Worm (Caenorhabditis elegans) whole organism, L3 larva: Measurements from ENCODE around the gene R02F2.1.

Experiments
- R02D3.7 ChIP-seq: fragments of 150-350 bp; optimal IDR thresholded peaks from 2 replicates; lab custom pipeline; 2014; ENCODE audit warnings: missing biosample characterization, missing genetic modification characterization
- ZK546.5 ChIP-seq: sonication (generic microtip); optimal IDR thresholded peaks from 2 replicates; lab custom pipeline; 2017; ENCODE audit warnings: missing biosample characterization, missing genetic modification characterization
- aly-2 ChIP-seq: fragments of 150-350 bp; optimal IDR thresholded peaks from 2 replicates; lab custom pipeline; 2014; ENCODE audit warnings: missing biosample characterization, missing genetic modification characterization
- ama-1 ChIP-seq: fragments of 150-350 bp; optimal IDR thresholded peaks from 2 replicates; lab custom pipeline; 2018
- ceh-16 ChIP-seq: sonication (generic microtip); optimal IDR thresholded peaks from 2 replicates; lab custom pipeline; 2017; ENCODE audit warnings: missing biosample characterization, missing genetic modification characterization
- ceh-28 ChIP-seq: fragments of 150-350 bp; optimal IDR thresholded peaks from 2 replicates; lab custom pipeline; 2014; ENCODE audit warnings: missing biosample characterization, missing genetic modification reagents, missing genetic modification characterization
- ceh-82 ChIP-seq: fragments of 150-350 bp; optimal IDR thresholded peaks from 2 replicates; lab custom pipeline; 2014; ENCODE audit warnings: missing biosample characterization, missing genetic modification characterization
- daf-12 ChIP-seq: fragments of 150-350 bp; optimal IDR thresholded peaks from 2 replicates; lab custom pipeline; 2014; ENCODE audit warnings: missing biosample characterization, missing genetic modification reagents, missing genetic modification characterization
- egl-27 ChIP-seq: sonication (generic microtip); optimal IDR thresholded peaks from 4 replicates; lab custom pipeline; 2017; ENCODE audit warnings: missing biosample characterization, missing genetic modification reagents, missing genetic modification characterization
- egl-5 ChIP-seq: fragments of 150-350 bp; optimal IDR thresholded peaks from 2 replicates; lab custom pipeline; 2017; ENCODE audit warnings: missing biosample characterization, missing genetic modification reagents, missing genetic modification characterization, inconsistent platforms
- elt-1 ChIP-seq: fragments of 150-350 bp; optimal IDR thresholded peaks from 2 replicates; lab custom pipeline; 2014; ENCODE audit warnings: missing biosample characterization, missing genetic modification characterization
- elt-2 ChIP-seq: sonication (generic microtip); optimal IDR thresholded peaks from 2 replicates; lab custom pipeline; 2016; ENCODE audit warnings: missing genetic modification reagents, mild to moderate bottlenecking, missing genetic modification characterization, missing compliant biosample characterization
- elt-3 ChIP-seq, 3 experiments: fragments of 150-350 bp in 1 of 3; sonication (generic microtip) in 2 of 3; optimal IDR thresholded peaks; 2 replicates in 2 of 3; 4 replicates in 1 of 3; lab custom pipeline; 2014 to 2017; ENCODE audit warnings: missing biosample characterization in 3 of 3, missing genetic modification characterization in 3 of 3
- eor-1 ChIP-seq, 2 experiments: fragments of 150-350 bp; optimal IDR thresholded peaks; 2 replicates each; lab custom pipeline; 2014 to 2018; ENCODE audit warnings: missing biosample characterization in 2 of 2, missing genetic modification characterization in 2 of 2
- fkh-10 ChIP-seq: sonication (generic microtip); optimal IDR thresholded peaks from 2 replicates; lab custom pipeline; 2017; ENCODE audit warnings: missing biosample characterization, missing genetic modification reagents, missing genetic modification characterization
- fkh-2 ChIP-seq: fragments of 150-350 bp; optimal IDR thresholded peaks from 2 replicates; lab custom pipeline; 2014; ENCODE audit warnings: missing biosample characterization, missing genetic modification reagents, missing genetic modification characterization
- fos-1 ChIP-seq: fragments of 150-350 bp; optimal IDR thresholded peaks from 2 replicates; lab custom pipeline; 2014; ENCODE audit warnings: missing biosample characterization, missing genetic modification characterization
- hmg-11 ChIP-seq: sonication (generic microtip); optimal IDR thresholded peaks from 2 replicates; lab custom pipeline; 2016; ENCODE audit warnings: missing genetic modification characterization, missing compliant biosample characterization
- lin-15B ChIP-seq: fragments of 150-350 bp; optimal IDR thresholded peaks from 2 replicates; lab custom pipeline; 2014; ENCODE audit warnings: missing biosample characterization, missing genetic modification characterization
- lin-39 ChIP-seq: fragments of 150-350 bp; optimal IDR thresholded peaks from 2 replicates; lab custom pipeline; 2018; ENCODE audit warnings: missing biosample characterization, missing genetic modification reagents, missing genetic modification characterization
- lsy-12 ChIP-seq: sonication (generic microtip); optimal IDR thresholded peaks from 2 replicates; lab custom pipeline; 2016; ENCODE audit warnings: mild to moderate bottlenecking, missing genetic modification characterization, missing compliant biosample characterization
- mdl-1 ChIP-seq: fragments of 150-350 bp; optimal IDR thresholded peaks from 2 replicates; lab custom pipeline; 2014; ENCODE audit warnings: missing biosample characterization, missing genetic modification characterization
- mml-1 ChIP-seq: fragments of 150-350 bp; sonication (generic microtip); optimal IDR thresholded peaks from 3 replicates; lab custom pipeline; 2014; ENCODE audit warnings: missing biosample characterization, missing genetic modification characterization
- nfya-1 ChIP-seq: sonication (generic microtip); optimal IDR thresholded peaks from 2 replicates; lab custom pipeline; 2017; ENCODE audit warnings: missing genetic modification characterization, mild to moderate bottlenecking, missing compliant biosample characterization, antibody characterized with exemption, moderate library complexity; ENCODE audit not compliant: insufficient read depth
- nhr-12 ChIP-seq: fragments of 150-350 bp; optimal IDR thresholded peaks from 2 replicates; lab custom pipeline; 2014; ENCODE audit warnings: missing biosample characterization, missing genetic modification characterization
- nhr-23 ChIP-seq: fragments of 150-350 bp; optimal IDR thresholded peaks from 2 replicates; lab custom pipeline; 2014; ENCODE audit warnings: missing biosample characterization, missing genetic modification reagents, missing genetic modification characterization
- nhr-237 ChIP-seq: fragments of 150-350 bp; optimal IDR thresholded peaks from 2 replicates; lab custom pipeline; 2014; ENCODE audit warnings: missing biosample characterization, missing genetic modification characterization
- nhr-25 ChIP-seq: sonication (generic microtip); optimal IDR thresholded peaks from 2 replicates; lab custom pipeline; 2017; ENCODE audit warnings: missing biosample characterization, missing genetic modification characterization
- nhr-28 ChIP-seq: fragments of 150-350 bp; optimal IDR thresholded peaks from 2 replicates; lab custom pipeline; 2014; ENCODE audit warnings: missing biosample characterization, missing genetic modification characterization
- nhr-43 ChIP-seq: sonication (generic microtip); optimal IDR thresholded peaks from 2 replicates; lab custom pipeline; 2016; ENCODE audit warnings: mild to moderate bottlenecking, missing genetic modification characterization, missing compliant biosample characterization; ENCODE audit not compliant: poor library complexity, severe bottlenecking
- nhr-67 ChIP-seq: fragments of 150-350 bp; optimal IDR thresholded peaks from 2 replicates; lab custom pipeline; 2014; ENCODE audit warnings: missing biosample characterization, missing genetic modification characterization
- nhr-76 ChIP-seq: fragments of 150-350 bp; sonication (generic microtip); optimal IDR thresholded peaks from 5 replicates; lab custom pipeline; 2014; ENCODE audit warnings: missing biosample characterization, missing genetic modification characterization
- nhr-77 ChIP-seq: fragments of 150-350 bp; optimal IDR thresholded peaks from 2 replicates; lab custom pipeline; 2014; ENCODE audit warnings: missing biosample characterization, missing genetic modification characterization
- pha-4 ChIP-seq: fragments of 150-350 bp; optimal IDR thresholded peaks from 2 replicates; lab custom pipeline; 2014; ENCODE audit warnings: missing biosample characterization, missing genetic modification reagents, missing genetic modification characterization
- pqm-1 ChIP-seq: fragments of 150-350 bp; optimal IDR thresholded peaks from 2 replicates; lab custom pipeline; 2017; ENCODE audit warnings: missing biosample characterization, missing genetic modification characterization, inconsistent platforms
- sea-2 ChIP-seq: fragments of 150-350 bp; sonication (generic microtip); optimal IDR thresholded peaks from 4 replicates; lab custom pipeline; 2014; ENCODE audit warnings: missing biosample characterization, missing genetic modification reagents, missing genetic modification characterization
- skn-1 ChIP-seq: fragments of 150-350 bp; optimal IDR thresholded peaks from 2 replicates; lab custom pipeline; 2014; ENCODE audit warnings: missing biosample characterization, missing genetic modification characterization
- snpc-4 ChIP-seq: fragments of 150-350 bp; optimal IDR thresholded peaks from 2 replicates; lab custom pipeline; 2014; ENCODE audit warnings: missing biosample characterization, missing genetic modification characterization
- tbx-2 ChIP-seq: sonication (generic microtip); optimal IDR thresholded peaks from 2 replicates; lab custom pipeline; 2016; ENCODE audit warnings: mild to moderate bottlenecking, missing genetic modification characterization, missing compliant biosample characterization
- unc-39 ChIP-seq: sonication (generic microtip); optimal IDR thresholded peaks from 4 replicates; lab custom pipeline; 2017; ENCODE audit warnings: missing biosample characterization, missing genetic modification characterization
- unc-62 ChIP-seq: fragments of 150-350 bp; sonication (generic microtip); optimal IDR thresholded peaks from 4 replicates; lab custom pipeline; 2014; ENCODE audit warnings: missing biosample characterization, missing genetic modification reagents, missing genetic modification characterization
- zag-1 ChIP-seq: fragments of 150-350 bp; optimal IDR thresholded peaks from 2 replicates; lab custom pipeline; 2014; ENCODE audit warnings: missing biosample characterization, missing genetic modification characterization
- ztf-4 ChIP-seq: fragments of 150-350 bp; optimal IDR thresholded peaks from 2 replicates; lab custom pipeline; 2014; ENCODE audit warnings: missing biosample characterization, missing genetic modification characterization

The R02F2.1 gene

ce11 chrIII:5498973-5499372 is 2.7 kb upstream of the R02F2.1 start, which contains the start of gene R02F2.9:
Gene R02F2.9, plus strand, starts transcription at chrIII:5499190.
- TF ChIP-seq elt-3 (tag; optimal IDR thresholded peaks at IDR 0.05; lab: Kevin White, UChicago) (no peak), R02D3.7 (tag; lab: Kevin White, UChicago) (peak; percentile 96), nhr-23 (tag; lab: Kevin White, UChicago) (peak; percentile 67), nhr-28 (tag; lab: Kevin White, UChicago) (no peak), nhr-25 (peak; percentile 0), lin-15B (tag; lab: Kevin White, UChicago) (peak; percentile 54), tbx-2 (no peak)

ce11 chrIII:5499942-5500341 is 1.7 kb upstream of the R02F2.1 start:
- TF ChIP-seq elt-2 (tag; lab: Kevin White, UChicago) (no peak), ceh-16 (no peak), nhr-67 (tag; lab: Kevin White, UChicago) (no peak), daf-12 (tag; lab: Kevin White, UChicago) (no peak), nhr-237 (tag; lab: Kevin White, UChicago) (no peak), R02D3.7 (tag; lab: Kevin White, UChicago) (no peak), ZK546.5 (tag; lab: Kevin White, UChicago) (no peak), nhr-43 (tag; lab: Kevin White, UChicago) (no peak), fos-1 (tag; lab: Kevin White, UChicago) (no peak), nhr-28 (tag; lab: Kevin White, UChicago) (no peak), lsy-12 (tag; lab: Kevin White, UChicago) (no peak), skn-1 (no peak), mdl-1 (tag; lab: Kevin White, UChicago) (no peak), nhr-12 (no peak)

- TF ChIP-seq daf-12 (tag; lab: Kevin White, UChicago) (no peak), nhr-12 (no peak), fkh-2 (tag; lab: Kevin White, UChicago) (no peak), ztf-4 (no peak), nhr-67 (tag; lab: Kevin White, UChicago) (no peak), sea-2 (no peak), pqm-1 (tag; lab: Kevin White, UChicago) (no peak)
These were observed 953 bp upstream of the R02F2.1 start for ce11 chrIII:5500732-5501131.

ce11 chrIII:5502915-5503575 is 1.4 kb downstream of the R02F2.1 start:
- peak; percentile 53 for TF ChIP-seq nfya-1 (tag; lab: Kevin White, UChicago)
- peak; percentile 39 for TF ChIP-seq snpc-4
- TF ChIP-seq fkh-10 (GFP tag; lab: Kevin White, UChicago) = peak; percentile 53
- peak; percentile 51 for TF ChIP-seq hmg-11 (tag; lab: Kevin White, UChicago)
- TF ChIP-seq ztf-4 = no peak
- peak; percentile 85 for TF ChIP-seq nhr-23 (tag; lab: Kevin White, UChicago)
- TF ChIP-seq unc-39 = no peak
- TF ChIP-seq egl-27 (tag; lab: Kevin White, UChicago) = no peak
- TF ChIP-seq mml-1 (tag; lab: Kevin White, UChicago) = no peak
- peak; percentile 41 for TF ChIP-seq mdl-1 (tag; lab: Kevin White, UChicago)
- TF ChIP-seq nhr-77 (tag; lab: Kevin White, UChicago) = no peak
- TF ChIP-seq elt-1 (tag; lab: Kevin White, UChicago) = peak; percentile 92
- no peak for TF ChIP-seq ceh-82 (tag; lab: Kevin White, UChicago)
- TF ChIP-seq ama-1 (lab: Kevin White, UChicago) = peak; percentile 44
- TF ChIP-seq pqm-1 (tag; lab: Kevin White, UChicago) = peak; percentile 82
- TF ChIP-seq ceh-16 = no peak
- no peak for TF ChIP-seq ceh-28
- no peak for TF ChIP-seq aly-2 (tag; lab: Kevin White, UChicago)
- peak; percentile 57 for TF ChIP-seq skn-1
- TF ChIP-seq pha-4 (tag; lab: Kevin White, UChicago) = peak; percentile 64
- no peak for TF ChIP-seq sea-2
- no peak for TF ChIP-seq elt-3 (tag; optimal IDR thresholded peaks at IDR 0.05; lab: Kevin White, UChicago)
- TF ChIP-seq lin-15B (tag; lab: Kevin White, UChicago) = peak; percentile 19
- no peak for TF ChIP-seq nhr-28 (tag; lab: Kevin White, UChicago)
- no peak for TF ChIP-seq fos-1 (tag; lab: Kevin White, UChicago)
- TF ChIP-seq nhr-25 = peak; percentile 63
- no peak for TF ChIP-seq zag-1 (tag; lab: Kevin White, UChicago)
- no peak for TF ChIP-seq nhr-67 (tag; lab: Kevin White, UChicago)
- no peak for TF ChIP-seq daf-12 (tag; lab: Kevin White, UChicago)
- no peak for TF ChIP-seq tbx-2
- TF ChIP-seq nhr-12 = no peak
- peak; percentile 39 for TF ChIP-seq lsy-12 (tag; lab: Kevin White, UChicago)
- TF ChIP-seq egl-5 (tag; lab: Kevin White, UChicago) = no peak
- peak; percentile 29 for TF ChIP-seq lin-39 (tag; lab: Kevin White, UChicago)
- TF ChIP-seq nhr-76 (tag; lab: Kevin White, UChicago) = no peak
- peak; percentile 3 for TF ChIP-seq unc-62 (GFP tag; lab: Kevin White, UChicago)
- TF ChIP-seq elt-2 (tag; lab: Kevin White, UChicago) = peak; percentile 93
- TF ChIP-seq nhr-43 (tag; lab: Kevin White, UChicago) = peak; percentile 72
- TF ChIP-seq eor-1 (tag; optimal IDR thresholded peaks at IDR 0.05; lab: Kevin White, UChicago) = no peak
- TF ChIP-seq ZK546.5 (tag; lab: Kevin White, UChicago) = no peak
